Worm (Caenorhabditis elegans): ENCODE results near the gene F31F7.2.

Gene F31F7.2

DNA sequence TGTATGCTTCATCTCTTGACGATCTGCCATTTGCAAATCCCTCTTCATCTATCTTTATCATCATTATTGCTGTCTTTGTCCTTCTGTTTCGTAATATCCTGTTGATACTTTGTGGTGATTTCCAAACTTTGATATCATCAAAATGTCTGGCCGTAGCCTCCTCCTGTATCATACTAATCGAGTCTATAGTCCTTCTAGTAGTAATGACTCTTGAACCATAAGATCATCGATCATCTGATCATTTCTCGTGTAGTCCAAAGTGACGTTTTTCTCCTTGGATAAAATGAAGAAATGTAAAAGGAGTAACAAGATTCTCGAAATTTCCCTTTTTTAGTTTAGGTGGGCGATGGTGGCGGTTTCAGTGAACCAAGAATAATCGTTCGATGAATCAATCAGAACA, 48.7 kb downstream of the F31F7.2 start (continued):
- TF ChIP-seq vab-15 (tag; optimal IDR thresholded peaks at IDR 0.05) (no peak), nhr-11 (tag; optimal IDR thresholded peaks at IDR 0.05) (no peak), efl-1 (optimal IDR thresholded peaks at IDR 0.05) (no peak), efl-1 (GFP tag; optimal IDR thresholded peaks at IDR 0.05 in 1 of 2) (no peak), lin-13 (GFP tag; optimal IDR thresholded peaks at IDR 0.05) (no peak), ama-1 (optimal IDR thresholded peaks at IDR 0.05) (no peak), nhr-19 (GFP tag; conservative IDR thresholded peaks at IDR 0.05) (peak; percentile 55), sup-37 (GFP tag; optimal IDR thresholded peaks at IDR 0.05) (no peak), lin-39 (tag; optimal IDR thresholded peaks at IDR 0.05) (no peak), elt-3 (tag; optimal IDR thresholded peaks at IDR 0.05) (peak in 5 of 6 experiments; percentile 60 to 88 (median 84)), mab-9 (GFP tag; IDR thresholded peaks at IDR 0.05) (no peak), nhr-20 (tag; optimal IDR thresholded peaks at IDR 0.05) (peak; percentile 76), unc-98 (GFP tag; IDR thresholded peaks at IDR 0.05) (no peak), irx-1 (tag; optimal IDR thresholded peaks at IDR 0.05) (no peak), nhr-76 (tag; optimal IDR thresholded peaks at IDR 0.05) (no peak), pqm-1 (tag; optimal IDR thresholded peaks at IDR 0.05) (no peak), C04F5.9 (tag; optimal IDR thresholded peaks at IDR 0.05) (no peak), snpc-4 (tag; optimal IDR thresholded peaks at IDR 0.05) (no peak), swsn-7 (tag; optimal IDR thresholded peaks at IDR 0.05) (no peak), unc-62 (GFP tag; optimal IDR thresholded peaks at IDR 0.05) (no peak), ceh-82 (tag; optimal IDR thresholded peaks at IDR 0.05) (no peak), tlp-1 (tag; optimal IDR thresholded peaks at IDR 0.05) (no peak), mep-1 (tag; optimal IDR thresholded peaks at IDR 0.05) (peak; percentile 11), fkh-8 (tag; optimal IDR thresholded peaks at IDR 0.05) (no peak), ceh-88 (GFP tag; IDR thresholded peaks at IDR 0.05) (no peak), isw-1 (GFP tag; IDR thresholded peaks at IDR 0.05) (no peak), lsy-2 (tag; optimal IDR thresholded peaks at IDR 0.05) (no peak), zip-4 (GFP tag; optimal IDR thresholded peaks at IDR 0.05) (no peak), dpl-1 (GFP tag; optimal IDR thresholded peaks at IDR 0.05) (no peak), jun-1 (tag; optimal IDR thresholded peaks at IDR 0.05) (no peak), lir-3 (tag; optimal IDR thresholded peaks at IDR 0.05; ENCODE audit: poor library complexity) (no peak), unc-86 (tag; optimal IDR thresholded peaks at IDR 0.05) (no peak), ztf-11 (tag; optimal IDR thresholded peaks at IDR 0.05) (no peak), nhr-90 (tag; optimal IDR thresholded peaks at IDR 0.05; ENCODE audit: poor library complexity) (peak; percentile 26), nhr-28 (tag; optimal IDR thresholded peaks at IDR 0.05) (no peak), egl-27 (tag; optimal IDR thresholded peaks at IDR 0.05) (no peak), lin-14 (GFP tag; optimal IDR thresholded peaks at IDR 0.05) (peak; percentile 65), egl-13 (tag; optimal IDR thresholded peaks at IDR 0.05) (no peak), nhr-71 (tag; optimal IDR thresholded peaks at IDR 0.05) (peak; percentile 69), hpl-2 (GFP tag; optimal IDR thresholded peaks at IDR 0.05) (no peak), alr-1 (tag; optimal IDR thresholded peaks at IDR 0.05; ENCODE audit: borderline replicate concordance) (no peak), mdl-1 (tag; optimal IDR thresholded peaks at IDR 0.05) (no peak), rnt-1 (tag; optimal IDR thresholded peaks at IDR 0.05) (no peak), dsc-1 (tag; optimal IDR thresholded peaks at IDR 0.05) (no peak), blmp-1 (tag; optimal IDR thresholded peaks at IDR 0.05) (peak; percentile 47), ceh-90 (tag; optimal IDR thresholded peaks at IDR 0.05) (no peak)

Data from whole organism, L1 larva.